Fruit fly (Drosophila melanogaster): Measurements from ENCODE around the gene CG4199.

dm6 chrX:2032160-2032801, 41.0 kb downstream of the CG4199 start:
- no peak for TF ChIP-seq CG12768 (GFP tag; optimal IDR thresholded peaks at IDR 0.05)
- TF ChIP-seq toe (GFP tag; optimal IDR thresholded peaks at IDR 0.05), result no peak
- no peak for TF ChIP-seq Crg-1 (GFP tag; optimal IDR thresholded peaks at IDR 0.05)
- no peak for TF ChIP-seq CG11617 (GFP tag; optimal IDR thresholded peaks at IDR 0.05)
- no peak for TF ChIP-seq tj (GFP tag; optimal IDR thresholded peaks at IDR 0.05)
- no peak for TF ChIP-seq pad (GFP tag; optimal IDR thresholded peaks at IDR 0.05)
- TF ChIP-seq cic (GFP tag; optimal IDR thresholded peaks at IDR 0.05), result no peak
- TF ChIP-seq bab1 (GFP tag; optimal IDR thresholded peaks at IDR 0.05), result no peak
- no peak for TF ChIP-seq kay (GFP tag; ENCODE audit: borderline replicate concordance)
- TF ChIP-seq CG33017 (tag; optimal IDR thresholded peaks at IDR 0.05), result no peak
- no peak for TF ChIP-seq Hr96 (GFP tag; optimal IDR thresholded peaks at IDR 0.05)

All from whole organism, adult.